Fruit fly (Drosophila melanogaster): Measurements from ENCODE around the gene U2af38.

Gene U2af38

dm6 chr2L:277122-277671 lies 17.3 kb downstream of the U2af38 start, which contains the start of gene smo (continued):
- TF ChIP-seq CG13123 (GFP tag; optimal IDR thresholded peaks at IDR 0.05) (no peak), CG33557 (GFP tag; optimal IDR thresholded peaks at IDR 0.05) (no peak), kni (GFP tag; optimal IDR thresholded peaks at IDR 0.05) (no peak), dysf (GFP tag; IDR thresholded peaks at IDR 0.05) (no peak), Dref (GFP tag; IDR thresholded peaks at IDR 0.05) (peak; percentile 92), CG10274 (GFP tag; optimal IDR thresholded peaks at IDR 0.05) (no peak), CG2129 (GFP tag; IDR thresholded peaks at IDR 0.05; ENCODE audit: partially characterized antibody) (peak; percentile 71; the same call in 1 of the 2 replicates), seq (GFP tag; IDR thresholded peaks at IDR 0.05) (no peak), amos (GFP tag; IDR thresholded peaks at IDR 0.05; ENCODE audit: partially characterized antibody) (peak; percentile 91), sisA (GFP tag; IDR thresholded peaks at IDR 0.05) (peak; percentile 44; the same call in 1 of the 2 replicates), Hsf (GFP tag; optimal IDR thresholded peaks at IDR 0.05) (peak; percentile 43), CG12104 (GFP tag; optimal IDR thresholded peaks at IDR 0.05) (no peak), lbe (GFP tag; optimal IDR thresholded peaks at IDR 0.05) (no peak), dpn (GFP tag; optimal IDR thresholded peaks at IDR 0.05) (peak; percentile 48 to 52), Deaf1 (tag; optimal IDR thresholded peaks at IDR 0.05) (no peak), CG12942 (GFP tag; optimal IDR thresholded peaks at IDR 0.05) (peak; percentile 27), Lhr (GFP tag; optimal IDR thresholded peaks at IDR 0.05) (peak; percentile 65), scrt (GFP tag; optimal IDR thresholded peaks at IDR 0.05) (peak; percentile 92), CG6654 (GFP tag; optimal IDR thresholded peaks at IDR 0.05) (no peak), CG13775 (GFP tag; optimal IDR thresholded peaks at IDR 0.05) (peak; percentile 32), Bteb2 (GFP tag; optimal IDR thresholded peaks at IDR 0.05) (peak; percentile 55), caup (GFP tag; optimal IDR thresholded peaks at IDR 0.05; ENCODE audit: severe bottlenecking) (peak; percentile 13), CG17912 (GFP tag; optimal IDR thresholded peaks at IDR 0.05) (no peak), CG5245 (GFP tag; optimal IDR thresholded peaks at IDR 0.05) (no peak), Pdp1 (GFP tag; optimal IDR thresholded peaks at IDR 0.05) (peak; percentile 40 to 66), nom (GFP tag; optimal IDR thresholded peaks at IDR 0.05) (peak; percentile 23), al (GFP tag; IDR thresholded peaks at IDR 0.05) (no peak), Vsx1 (GFP tag; optimal IDR thresholded peaks at IDR 0.05) (no peak), wor (GFP tag; IDR thresholded peaks at IDR 0.05) (no peak), CHES-1-like (GFP tag; optimal IDR thresholded peaks at IDR 0.05) (peak; percentile 76), schlank (tag; optimal IDR thresholded peaks at IDR 0.05) (no peak), CG3065 (GFP tag; optimal IDR thresholded peaks at IDR 0.05) (no peak), CG6689 (GFP tag; IDR thresholded peaks at IDR 0.05) (no peak), eve (GFP tag; optimal IDR thresholded peaks at IDR 0.05) (no peak), CG1529 (GFP tag; optimal IDR thresholded peaks at IDR 0.05) (no peak), sim (GFP tag; IDR thresholded peaks at IDR 0.05) (no peak), Abd-B (GFP tag; optimal IDR thresholded peaks at IDR 0.05) (peak; percentile 80), Dp (GFP tag; optimal IDR thresholded peaks at IDR 0.05) (peak; percentile 67), Sin3A (optimal IDR thresholded peaks at IDR 0.05) (peak; percentile 100), CG7745 (tag; optimal IDR thresholded peaks at IDR 0.05) (no peak), CG17568 (GFP tag; optimal IDR thresholded peaks at IDR 0.05) (no peak), dmrt11E (tag; optimal IDR thresholded peaks at IDR 0.05) (peak; percentile 34), CG8478 (optimal IDR thresholded peaks at IDR 0.05) (no peak), CG18476 (GFP tag; optimal IDR thresholded peaks at IDR 0.05) (no peak), dati (GFP tag; IDR thresholded peaks at IDR 0.05) (no peak), prd (optimal IDR thresholded peaks at IDR 0.05) (no peak), prd (GFP tag; IDR thresholded peaks at IDR 0.05) (0 out of 3 replicates have a peak, but pooled peaks have one; percentile 23), Hey (tag; optimal IDR thresholded peaks at IDR 0.05) (no peak), CG18619 (GFP tag; optimal IDR thresholded peaks at IDR 0.05) (no peak), Ptx1 (GFP tag; IDR thresholded peaks at IDR 0.05) (peak; percentile 24; the same call in 1 of the 2 replicates), mam (GFP tag; optimal IDR thresholded peaks at IDR 0.05) (peak; percentile 22)
